Worm (Caenorhabditis elegans): Measurements from ENCODE around the gene Y71H2B.2.

The Y71H2B.2 gene

DNA sequence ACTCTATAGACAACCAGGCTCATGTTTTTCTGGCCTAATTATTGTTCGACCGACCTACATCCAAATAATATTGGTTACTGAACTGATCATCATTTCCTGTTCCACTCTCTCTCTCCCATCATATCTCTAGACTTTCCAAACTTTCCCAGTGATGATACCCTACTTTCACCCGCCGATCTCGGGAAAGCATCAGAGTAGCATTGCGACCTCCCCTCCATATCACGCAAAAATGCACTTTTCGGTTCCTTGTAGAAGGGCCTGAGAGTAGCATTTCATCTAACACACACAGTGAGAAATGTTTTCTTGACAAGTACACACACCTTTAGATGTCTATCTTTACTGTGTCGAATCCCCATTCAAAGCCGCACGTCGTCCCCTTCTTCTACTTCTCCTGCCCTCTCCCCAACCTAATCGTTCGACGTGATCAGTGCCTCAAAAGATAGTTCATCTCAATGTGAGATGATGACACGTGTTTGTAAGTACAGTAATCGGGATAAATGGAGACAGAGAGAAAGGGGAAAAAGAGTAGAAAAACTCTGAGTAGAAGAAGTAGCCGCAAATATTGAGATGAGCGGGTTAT is 9.9 kb downstream of the Y71H2B.2 start:
- no peak for TF ChIP-seq unc-62 (GFP tag; optimal IDR thresholded peaks at IDR 0.05)

DNA sequence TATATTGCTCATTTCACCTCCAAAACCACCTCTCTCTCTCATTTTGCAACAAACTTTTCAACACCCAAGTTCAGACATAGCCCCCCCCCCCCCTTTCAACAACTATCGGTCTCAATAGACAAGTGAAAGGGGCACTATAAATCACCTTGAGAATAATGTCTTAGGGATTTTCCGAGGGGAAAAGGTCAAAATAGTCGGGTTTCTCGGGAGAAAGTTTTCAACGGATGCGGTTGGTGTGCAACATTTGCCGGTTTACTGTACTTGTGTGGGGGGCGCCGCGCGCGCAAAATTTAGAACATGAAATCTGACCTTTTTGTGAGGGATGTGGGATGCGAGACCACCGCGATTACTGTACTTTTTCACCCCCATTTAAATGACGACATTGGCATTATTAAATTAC is 11.6 kb downstream of the Y71H2B.2 start:
- no peak for TF ChIP-seq unc-62 (GFP tag; optimal IDR thresholded peaks at IDR 0.05)

DNA sequence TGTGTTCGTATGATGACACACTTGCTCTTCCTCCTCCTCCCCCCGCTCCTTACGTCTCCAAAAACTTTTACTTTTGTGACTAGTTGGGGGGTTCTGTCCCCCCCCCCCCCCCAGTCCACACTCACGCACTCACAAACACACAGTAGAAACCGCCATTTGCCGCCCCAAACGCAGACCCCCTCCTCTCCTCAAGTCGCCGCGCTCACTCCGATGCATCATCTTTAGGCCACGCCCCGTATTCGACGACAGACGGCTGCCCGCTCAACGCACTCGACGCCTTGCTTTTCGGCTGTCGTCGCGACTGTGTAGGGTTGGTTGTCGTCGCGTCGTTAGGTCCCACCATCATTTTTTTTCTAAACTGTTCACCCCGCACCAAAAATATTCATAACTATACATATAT is 13.2 kb downstream of the Y71H2B.2 start, which contains the start of gene zmp-2:
Gene zmp-2 (plus strand): TSS at position 247 of the 400 bp plus-strand sequence.
- TF ChIP-seq unc-62 (GFP tag; optimal IDR thresholded peaks at IDR 0.05), result no peak

DNA sequence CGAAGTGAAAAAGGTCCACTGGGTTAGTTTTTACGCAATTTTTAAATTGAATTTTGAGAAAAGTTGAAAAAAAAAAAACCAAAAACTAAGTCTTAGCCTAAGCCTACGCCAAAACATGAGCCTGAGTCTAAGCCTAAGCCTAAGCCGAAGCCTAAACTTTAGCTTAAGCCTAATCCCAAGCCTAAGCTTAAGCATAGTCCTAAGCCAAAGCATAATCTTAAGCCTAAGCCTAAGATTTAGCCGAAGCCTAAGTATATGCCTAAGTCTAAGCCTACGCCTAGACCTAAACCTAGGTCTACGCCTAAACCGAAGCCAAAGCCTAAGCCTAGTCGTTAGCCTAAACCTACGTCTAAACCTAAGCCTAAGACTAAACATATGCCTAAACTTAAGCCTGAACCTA is 18.7 kb downstream of the Y71H2B.2 start:
- no peak for TF ChIP-seq unc-62 (GFP tag; optimal IDR thresholded peaks at IDR 0.05)

DNA sequence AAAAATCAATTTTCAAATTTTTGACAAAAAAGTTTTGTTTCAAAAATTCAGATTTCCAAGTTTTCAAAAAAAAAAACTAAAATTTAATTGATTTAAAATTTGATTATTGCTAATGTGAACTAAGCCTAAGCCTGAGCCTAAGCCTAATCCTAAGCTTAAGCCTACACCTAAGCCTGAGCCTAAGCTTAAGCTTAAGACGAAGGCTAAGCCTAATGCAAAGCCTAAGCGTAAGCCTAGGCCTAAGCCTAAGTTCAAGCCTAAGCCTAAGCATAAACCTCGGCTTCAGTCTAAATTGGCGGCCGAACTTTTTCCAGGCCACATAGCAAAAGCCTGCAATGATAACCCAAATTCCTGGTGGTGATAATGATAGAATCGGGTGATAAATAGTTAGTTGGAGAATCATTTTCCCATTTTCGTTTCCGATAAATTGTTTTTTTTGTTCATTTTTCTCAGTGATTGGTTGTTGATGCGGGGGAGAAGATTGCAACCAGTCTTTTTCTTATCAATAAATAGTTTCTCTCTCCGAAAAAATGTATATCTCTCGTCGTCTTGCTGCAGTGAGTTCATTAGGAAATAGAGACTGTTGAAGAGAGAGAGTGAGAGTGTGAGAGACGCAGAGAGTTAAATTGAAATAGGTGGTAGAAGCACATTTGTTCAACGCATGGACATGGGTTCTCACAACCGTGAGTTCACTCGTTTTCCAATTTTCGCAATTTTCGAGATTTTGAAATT is 24.4 kb downstream of the Y71H2B.2 start:
- TF ChIP-seq unc-62 (GFP tag; optimal IDR thresholded peaks at IDR 0.05), result no peak

DNA sequence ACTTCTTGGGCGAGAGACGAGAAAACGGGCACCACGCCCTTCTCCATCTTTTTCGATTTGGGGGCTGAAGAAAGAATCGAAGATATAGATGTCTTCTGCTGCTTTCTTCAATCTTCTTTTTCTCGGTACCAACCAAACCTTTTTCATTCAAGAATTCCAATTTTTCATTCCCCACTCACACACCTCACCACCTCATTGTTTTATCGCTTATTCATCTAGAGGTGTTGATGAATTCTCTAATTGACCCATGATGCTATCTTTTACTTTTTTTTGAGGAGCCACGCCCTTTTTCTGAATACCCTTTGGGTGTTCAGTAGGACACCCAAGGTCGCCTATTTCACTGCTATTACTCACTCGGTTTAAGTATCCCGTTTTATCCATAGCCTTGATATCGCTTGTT is 28.5 kb downstream of the Y71H2B.2 start:
- TF ChIP-seq unc-62 (GFP tag; optimal IDR thresholded peaks at IDR 0.05), result no peak

DNA sequence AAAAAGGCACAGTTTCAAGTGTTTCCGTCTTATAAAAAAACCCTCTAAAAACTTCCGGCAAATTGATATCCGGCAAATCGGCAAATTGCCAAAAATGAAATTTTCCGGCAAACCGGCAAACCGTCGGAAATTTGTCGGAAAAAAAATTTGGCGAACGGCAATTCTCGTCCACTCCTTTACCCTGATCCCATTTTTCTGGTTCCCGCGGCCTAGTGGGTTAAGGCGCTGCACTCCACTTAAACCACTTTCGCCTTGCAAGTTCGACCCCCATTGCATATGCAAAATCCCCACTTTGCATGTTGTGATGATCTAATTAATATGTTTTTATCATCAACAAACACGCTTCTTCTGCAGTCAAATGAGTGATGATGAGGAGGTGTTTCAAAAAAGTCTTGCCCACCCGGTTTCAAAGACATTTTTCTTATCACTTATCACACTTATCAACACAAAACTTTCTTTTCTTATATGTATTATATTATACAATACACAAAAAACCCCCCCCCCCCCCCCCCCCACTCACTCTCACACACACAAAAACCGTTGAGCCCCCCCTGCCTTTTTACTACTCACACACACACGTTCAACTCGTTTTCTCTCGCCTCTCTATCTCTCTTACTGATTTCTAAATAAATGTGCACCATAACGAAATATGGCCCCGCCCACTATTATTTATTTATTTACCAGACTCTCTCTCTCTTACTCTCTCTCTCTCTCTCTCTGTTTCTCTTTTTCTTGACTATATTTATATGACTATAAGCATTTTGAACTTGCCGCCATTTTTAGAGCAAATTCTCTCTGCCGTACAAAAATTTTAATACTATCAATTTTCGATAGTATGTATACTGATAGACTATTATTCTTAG is 30.0 kb downstream of the Y71H2B.2 start:
- no peak for TF ChIP-seq unc-62 (GFP tag; optimal IDR thresholded peaks at IDR 0.05)

DNA sequence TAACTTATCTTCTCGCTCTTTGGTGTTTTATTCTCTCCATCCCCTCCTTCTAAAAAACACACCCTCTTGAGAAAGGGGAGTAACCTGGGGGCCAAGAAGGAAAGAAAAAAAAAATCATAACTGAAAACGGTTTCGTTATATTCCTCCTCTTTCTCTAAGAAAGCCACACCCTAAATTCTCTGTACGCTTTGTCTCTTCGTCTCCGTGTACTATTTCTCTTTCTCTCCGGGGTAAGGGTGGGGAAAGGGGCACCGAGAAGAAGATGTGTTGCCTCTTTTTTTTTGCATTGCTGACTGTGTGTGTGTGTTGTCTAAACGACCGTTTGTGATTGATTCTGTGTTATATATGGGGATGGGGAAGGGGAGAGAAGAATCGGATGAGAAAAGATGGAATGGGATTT is 33.2 kb downstream of the Y71H2B.2 start:
- no peak for TF ChIP-seq unc-62 (GFP tag; optimal IDR thresholded peaks at IDR 0.05)

DNA sequence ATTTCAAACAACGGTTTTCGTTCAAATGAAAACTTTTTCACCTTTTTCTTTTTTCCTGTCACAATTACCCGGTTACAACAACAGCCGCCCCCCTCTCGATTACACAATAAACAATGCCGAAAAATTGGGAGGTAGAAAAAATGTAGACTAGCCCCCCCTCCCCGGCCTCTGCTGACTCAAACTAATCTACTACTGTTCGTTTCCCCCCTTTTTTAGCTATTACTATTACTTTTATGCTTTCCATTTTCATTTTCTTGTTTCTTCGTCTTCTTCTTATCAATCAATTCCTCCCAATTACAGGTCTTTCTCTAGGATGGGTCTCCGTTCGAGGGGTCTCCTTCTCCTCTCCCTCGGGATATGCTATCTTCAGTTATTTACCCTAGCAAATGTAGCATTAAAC is 34.8 kb downstream of the Y71H2B.2 start, which contains the start of gene let-805:
Gene let-805 (plus strand): TSS at position 301 of the 400 bp plus-strand sequence.
- no peak for TF ChIP-seq unc-62 (GFP tag; optimal IDR thresholded peaks at IDR 0.05)

DNA sequence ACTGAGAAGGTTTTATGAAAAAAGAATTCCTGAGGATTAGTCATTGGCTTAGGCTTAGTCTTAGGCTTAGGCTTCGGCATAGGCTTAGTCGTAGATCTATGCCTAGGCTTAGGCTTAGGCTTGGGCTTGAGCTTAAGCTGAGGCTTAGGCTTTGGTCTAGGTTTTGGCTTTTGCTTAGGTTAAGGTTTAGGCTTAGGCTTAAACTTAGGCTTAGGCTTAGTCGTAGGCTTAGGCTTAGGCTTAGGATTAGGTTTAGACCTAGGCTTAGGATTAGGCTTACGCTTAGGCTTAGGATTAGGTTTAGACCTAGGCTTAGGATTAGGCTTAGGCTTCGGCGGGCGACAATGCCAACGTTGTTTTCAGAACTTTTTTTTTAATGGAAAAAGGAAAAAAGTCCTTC is 52.5 kb downstream of the Y71H2B.2 start:
- TF ChIP-seq unc-62 (GFP tag; optimal IDR thresholded peaks at IDR 0.05), result no peak

DNA sequence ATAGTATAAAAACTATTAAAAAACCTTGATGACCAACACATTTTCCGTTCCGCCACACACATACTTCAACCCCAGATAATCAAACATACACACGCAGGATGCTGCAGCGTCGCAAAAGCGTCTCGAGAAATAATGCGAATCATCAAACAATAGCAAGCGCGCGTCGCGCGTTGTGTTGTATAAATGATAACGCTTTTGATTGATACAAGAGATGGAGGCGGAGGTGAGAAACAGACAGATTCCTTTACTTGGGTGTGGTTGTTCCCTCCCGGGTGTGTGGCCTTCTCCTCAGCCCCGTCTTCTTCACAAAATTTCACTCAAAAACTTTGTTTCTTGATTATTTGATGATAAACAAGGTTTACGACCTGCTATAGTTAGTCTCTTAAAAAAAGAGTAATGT is 53.1 kb downstream of the Y71H2B.2 start:
- no peak for TF ChIP-seq unc-62 (GFP tag; optimal IDR thresholded peaks at IDR 0.05)

Data from whole organism, dauer.